ENCODE assay signal across 2 worm cellular contexts in the genomic region with DNA sequence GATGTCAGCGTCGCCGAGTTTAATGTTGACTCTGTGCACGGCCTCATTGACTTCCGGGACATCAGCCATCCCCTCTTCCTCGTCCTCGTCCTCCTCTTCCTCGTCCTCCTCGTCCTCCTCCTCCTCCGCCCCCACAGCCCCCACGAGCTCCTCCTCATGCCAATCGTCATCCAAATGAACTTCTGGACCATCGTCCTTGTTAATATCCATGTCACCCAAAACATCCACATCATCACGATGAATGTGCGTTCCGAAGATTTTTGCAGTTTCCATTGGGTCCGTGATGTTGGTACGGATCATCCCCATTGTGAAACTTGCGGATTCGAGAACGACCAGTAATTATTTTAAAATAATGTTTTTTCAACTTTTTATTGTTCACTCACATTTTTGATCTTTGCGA.
A peak's percentile ranks its signal among the peaks of the same experiment; 100 is the strongest.
TF ChIP-seq lines count a peak whose summit lies in the region.

No protein-coding gene starts in this region.

TF ChIP-seq in whole organism, L2 larva, 48 proteins besides CTCF, POLR2A, EP300 and RAD21:
- TF ChIP-seq nhr-237 (tag; optimal IDR thresholded peaks at IDR 0.05; lab: Kevin White, UChicago) (no peak), gmeb-1 (tag; optimal IDR thresholded peaks at IDR 0.05; lab: Kevin White, UChicago) (peak; percentile 54)

TF ChIP-seq in whole organism, L4 larva, 104 proteins besides CTCF, POLR2A, EP300 and RAD21:
- peak; percentile 99 for TF ChIP-seq aha-1 (tag; lab: Kevin White, UChicago)
- peak; percentile 80 for TF ChIP-seq set-16 (GFP tag; IDR thresholded peaks at IDR 0.05; lab: Robert Waterston, UW)
- TF ChIP-seq snpc-1.2 (GFP tag; IDR thresholded peaks at IDR 0.05; lab: Robert Waterston, UW), result no peak
- no peak for TF ChIP-seq R02D3.7 (tag; optimal IDR thresholded peaks at IDR 0.05; lab: Kevin White, UChicago)
- no peak for TF ChIP-seq arid-1 (GFP tag; conservative IDR thresholded peaks at IDR 0.05; lab: Robert Waterston, UW)
TF ChIP-seq in whole organism, L4 larva: peak in this region for 2.
